Worm (Caenorhabditis elegans) whole organism, L1 larva: ENCODE data around the gene irld-38.

Experiments
- ceh-88 ChIP-seq: fragments of 200-800 bp; sonication (Bioruptor generic); IDR thresholded peaks from 2 replicates; pipeline ENCODE4 v1.3.6; 2022; ENCODE audit warnings: missing genetic modification characterization, missing compliant biosample characterization
- nhr-12 ChIP-seq: sonication (generic microtip); optimal IDR thresholded peaks from 2 replicates; lab custom pipeline; 2017; ENCODE audit warnings: missing biosample characterization, missing genetic modification characterization

DNA sequence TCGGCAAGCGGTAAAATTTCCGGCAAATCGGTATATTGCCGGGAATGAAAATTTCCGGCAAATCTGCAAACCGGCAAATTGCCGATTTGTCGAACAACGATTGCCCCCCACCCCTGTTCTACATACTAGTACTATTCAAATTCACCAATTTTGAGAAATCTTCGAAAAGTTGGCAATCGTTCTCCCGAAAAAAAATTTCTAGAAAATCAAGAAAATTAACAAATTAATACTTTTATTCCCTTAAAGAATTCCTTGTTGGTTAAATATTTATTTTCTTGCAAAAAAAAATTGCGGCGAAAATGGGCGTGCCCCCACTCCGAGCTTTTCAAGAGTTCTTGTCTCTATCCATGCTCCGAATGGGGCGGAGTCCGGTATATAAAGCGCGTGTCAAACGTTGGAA is 22.0 kb upstream of the irld-38 start, which contains the start of gene C50H11.8:
- TF ChIP-seq ceh-88: no peak
- no peak for TF ChIP-seq nhr-12 (tag; lab: Kevin White, UChicago)
